Worm (Caenorhabditis elegans) whole organism, L4 larva: ENCODE results near the gene C16C8.27.

Experiments used
- dpl-1 ChIP-seq: fragments of 150-350 bp; optimal IDR thresholded peaks from 2 replicates; lab custom pipeline; 2014; ENCODE audit warnings: missing biosample characterization, missing genetic modification reagents, missing genetic modification characterization
- hlh-30 ChIP-seq: sonication (generic microtip); optimal IDR thresholded peaks from 2 replicates; lab custom pipeline; 2017; ENCODE audit warnings: antibody characterized with exemption, mild to moderate bottlenecking, missing genetic modification characterization, missing compliant biosample characterization; ENCODE audit not compliant: insufficient read depth
- lin-13 ChIP-seq: fragments of 150-350 bp; optimal IDR thresholded peaks from 2 replicates; lab custom pipeline; 2014; ENCODE audit warnings: missing biosample characterization, missing genetic modification reagents, missing genetic modification characterization
- lir-3 ChIP-seq: sonication (generic microtip); optimal IDR thresholded peaks from 2 replicates; lab custom pipeline; 2016; ENCODE audit warnings: mild to moderate bottlenecking, missing genetic modification characterization, missing compliant biosample characterization
- mdl-1 ChIP-seq, 2 experiments: fragments of 150-350 bp in 1 of 2; sonication (generic microtip) in 1 of 2; optimal IDR thresholded peaks; 2 replicates each; lab custom pipeline; 2014 to 2017; ENCODE audit warnings: missing biosample characterization in 2 of 2, missing genetic modification characterization in 2 of 2
- mep-1 ChIP-seq: fragments of 150-350 bp; sonication (generic microtip); optimal IDR thresholded peaks from 3 replicates; lab custom pipeline; 2014; ENCODE audit warnings: missing biosample characterization, missing genetic modification characterization
- nhr-11 ChIP-seq: fragments of 150-350 bp; optimal IDR thresholded peaks from 2 replicates; lab custom pipeline; 2014; ENCODE audit warnings: missing biosample characterization, missing genetic modification characterization
- pha-4 ChIP-seq, 2 experiments: fragments of 150-350 bp in 1 of 2; fragments of 200-800 bp in 1 of 2; sonication (Bioruptor generic) in 1 of 2; IDR thresholded peaks in 1 of 2; optimal IDR thresholded peaks in 1 of 2; 2 replicates each; pipeline versions ENCODE4 v1.3.6 to Lab custom; 2014 to 2022; ENCODE audit warnings: missing genetic modification characterization in 2 of 2, missing genetic modification reagents in 2 of 2, missing biosample characterization in 1 of 2, missing compliant biosample characterization in 1 of 2
- zip-11 ChIP-seq: fragments of 200-800 bp; sonication (Bioruptor generic); IDR thresholded peaks from 2 replicates; pipeline ENCODE4 v1.3.6; 2022; ENCODE audit warnings: missing genetic modification characterization, missing compliant biosample characterization

- TF ChIP-seq nhr-11 (tag; lab: Kevin White, UChicago) = no peak
- no peak for TF ChIP-seq mep-1
- TF ChIP-seq zip-11 (GFP tag; lab: Robert Waterston, UW) = no peak
- TF ChIP-seq lin-13 (GFP tag; lab: Kevin White, UChicago) = no peak
- TF ChIP-seq mdl-1 (tag; optimal IDR thresholded peaks at IDR 0.05; lab: Kevin White, UChicago) = no peak
- no peak for TF ChIP-seq hlh-30 (tag; lab: Kevin White, UChicago)
- TF ChIP-seq pha-4 (GFP tag; IDR thresholded peaks at IDR 0.05; lab: Robert Waterston, UW) = no peak
- TF ChIP-seq pha-4 (tag; optimal IDR thresholded peaks at IDR 0.05; lab: Kevin White, UChicago) = no peak
- TF ChIP-seq lir-3 (tag; lab: Kevin White, UChicago) = no peak
- no peak for TF ChIP-seq dpl-1 (GFP tag; lab: Kevin White, UChicago)
These were observed 1.4 kb upstream of the C16C8.27 start for ce11 chrII:3439842-3440640.
